Fruit fly (Drosophila melanogaster): ENCODE results near the gene CG17738.

Gene CG17738

DNA sequence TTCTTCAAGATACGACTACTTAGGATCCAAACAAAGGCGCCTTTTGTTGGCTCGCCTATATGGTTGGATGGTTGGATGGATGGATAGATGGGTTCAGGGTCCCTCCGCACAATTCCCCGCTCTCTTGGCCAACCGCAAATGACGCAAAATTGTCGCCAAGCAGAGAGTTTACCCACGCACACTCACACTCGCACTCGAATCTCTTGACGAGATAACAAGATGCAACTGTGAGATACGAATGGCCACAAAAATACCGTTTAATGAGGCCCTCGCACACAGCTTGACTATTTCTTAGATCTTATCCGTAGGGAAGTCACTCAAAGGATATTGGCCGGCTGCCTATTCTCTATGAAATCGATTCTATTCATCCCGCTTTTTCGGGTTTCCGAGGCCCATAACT, 10.9 kb upstream of the CG17738 start:
- TF ChIP-seq D1 (tag; optimal IDR thresholded peaks at IDR 0.05): no peak
- TF ChIP-seq CG14655 (GFP tag; optimal IDR thresholded peaks at IDR 0.05): no peak
- TF ChIP-seq Pif1B (GFP tag; optimal IDR thresholded peaks at IDR 0.05): no peak

DNA sequence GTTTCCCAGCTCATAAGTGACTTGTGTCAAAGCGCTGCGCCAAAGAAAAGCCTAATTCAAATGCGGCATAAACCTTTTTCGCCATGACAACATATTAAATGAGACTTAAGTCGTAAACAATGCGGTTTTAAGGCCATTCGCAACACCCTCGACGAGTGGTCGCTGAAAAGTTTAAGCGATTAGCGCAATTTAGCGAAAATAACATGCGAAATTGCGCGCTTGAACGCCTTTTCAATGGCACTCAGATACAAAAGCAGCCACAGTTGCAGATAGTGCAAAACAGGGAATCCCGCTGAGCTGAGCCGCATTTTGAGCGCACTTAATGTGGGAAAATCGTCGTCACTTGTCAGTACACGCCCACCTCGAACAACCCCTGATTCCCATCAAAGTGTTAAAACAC, 10.0 kb upstream of the CG17738 start, which contains the start of gene CG44038:
Gene CG44038, plus strand, starts transcription at position 301 of the 400 bp plus-strand sequence.
- no peak for TF ChIP-seq Snoo (tag; optimal IDR thresholded peaks at IDR 0.05)
- no peak for TF ChIP-seq CG8301 (tag; optimal IDR thresholded peaks at IDR 0.05)
- TF ChIP-seq CG8159 (tag; optimal IDR thresholded peaks at IDR 0.05): no peak
- TF ChIP-seq CG4496 (GFP tag; IDR thresholded peaks at IDR 0.05): no peak
- no peak for TF ChIP-seq D1 (tag; optimal IDR thresholded peaks at IDR 0.05)

DNA sequence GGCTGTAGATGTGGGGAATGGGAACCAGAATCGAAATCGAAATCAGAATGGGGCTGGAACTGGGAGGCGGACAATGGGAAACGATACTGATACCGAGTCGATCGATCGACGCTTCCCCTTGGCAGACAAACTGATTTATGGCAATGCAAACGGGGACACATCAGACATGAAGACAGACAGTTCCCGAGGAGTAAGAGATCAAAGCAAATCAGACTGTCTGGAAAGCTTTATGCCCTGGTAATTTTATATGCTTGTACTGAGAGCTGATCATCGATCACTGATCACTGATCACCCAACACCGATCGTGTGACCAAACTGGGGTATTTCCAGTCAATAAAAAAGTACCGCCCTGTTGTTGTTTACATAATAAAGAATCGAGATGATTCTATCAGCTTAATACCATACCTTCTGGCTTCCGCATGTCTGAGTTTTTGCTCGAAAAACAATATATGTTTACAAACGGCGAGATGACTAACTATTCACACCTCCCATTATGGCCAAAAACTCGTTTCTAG, 744 bp upstream of the CG17738 start:
- TF ChIP-seq CG8301 (tag; optimal IDR thresholded peaks at IDR 0.05) (no peak), CG8159 (tag; optimal IDR thresholded peaks at IDR 0.05) (no peak), gl (tag; optimal IDR thresholded peaks at IDR 0.05) (no peak), CG32121 (GFP tag; IDR thresholded peaks at IDR 0.05) (no peak), CG17806 (tag; optimal IDR thresholded peaks at IDR 0.05) (no peak), CG12605 (GFP tag; IDR thresholded peaks at IDR 0.05) (no peak), Pif1A (GFP tag; optimal IDR thresholded peaks at IDR 0.05) (no peak), CG4496 (GFP tag; IDR thresholded peaks at IDR 0.05) (no peak), fd96Ca (GFP tag; IDR thresholded peaks at IDR 0.05) (no peak), CG15710 (tag; optimal IDR thresholded peaks at IDR 0.05) (no peak), CG14655 (GFP tag; optimal IDR thresholded peaks at IDR 0.05) (no peak), CG34367 (tag; optimal IDR thresholded peaks at IDR 0.05) (no peak), Ets98B (GFP tag; IDR thresholded peaks at IDR 0.05) (no peak), D1 (tag; optimal IDR thresholded peaks at IDR 0.05) (no peak)

DNA sequence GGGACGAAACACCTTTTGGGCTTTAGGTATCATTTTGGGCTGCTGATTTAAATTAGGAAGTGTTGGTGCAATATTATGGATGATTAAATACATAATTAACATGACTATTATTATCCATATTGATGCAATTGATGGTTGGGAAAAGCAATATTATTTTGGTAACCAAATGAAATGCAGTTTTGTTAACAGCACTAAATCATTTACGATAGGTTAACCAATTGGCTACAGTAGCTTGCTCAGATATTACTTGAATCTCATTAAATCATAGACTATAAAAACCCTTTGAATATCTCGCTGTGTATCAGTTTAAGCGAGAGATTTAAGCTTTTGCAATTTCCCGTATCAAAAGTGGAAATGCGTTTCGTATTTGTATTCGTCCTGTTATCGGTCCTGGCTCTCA, 2.1 kb downstream of the CG17738 start, which contains the start of gene Sfp87B:
Gene Sfp87B, plus strand, starts transcription at position 301 of the 400 bp plus-strand sequence.
- TF ChIP-seq Snoo (tag; optimal IDR thresholded peaks at IDR 0.05) (no peak), CG15710 (tag; optimal IDR thresholded peaks at IDR 0.05) (no peak), CG17806 (tag; optimal IDR thresholded peaks at IDR 0.05) (no peak), Pif1B (GFP tag; optimal IDR thresholded peaks at IDR 0.05) (no peak), CG12605 (GFP tag; IDR thresholded peaks at IDR 0.05) (no peak), CG32121 (GFP tag; IDR thresholded peaks at IDR 0.05) (no peak), CG14655 (GFP tag; optimal IDR thresholded peaks at IDR 0.05) (no peak), CG34367 (tag; optimal IDR thresholded peaks at IDR 0.05) (no peak), fd96Ca (GFP tag; IDR thresholded peaks at IDR 0.05) (no peak), Ets98B (GFP tag; IDR thresholded peaks at IDR 0.05) (no peak), gl (tag; optimal IDR thresholded peaks at IDR 0.05) (no peak), Pif1A (GFP tag; optimal IDR thresholded peaks at IDR 0.05) (no peak), D1 (tag; optimal IDR thresholded peaks at IDR 0.05) (no peak), CG4496 (GFP tag; IDR thresholded peaks at IDR 0.05) (no peak), CG8301 (tag; optimal IDR thresholded peaks at IDR 0.05) (no peak), CG9948 (tag; optimal IDR thresholded peaks at IDR 0.05) (no peak), CG13204 (GFP tag; optimal IDR thresholded peaks at IDR 0.05) (no peak), CG8159 (tag; optimal IDR thresholded peaks at IDR 0.05) (no peak), rn (GFP tag; IDR thresholded peaks at IDR 0.05) (no peak), EcR (GFP tag; optimal IDR thresholded peaks at IDR 0.05) (no peak)

DNA sequence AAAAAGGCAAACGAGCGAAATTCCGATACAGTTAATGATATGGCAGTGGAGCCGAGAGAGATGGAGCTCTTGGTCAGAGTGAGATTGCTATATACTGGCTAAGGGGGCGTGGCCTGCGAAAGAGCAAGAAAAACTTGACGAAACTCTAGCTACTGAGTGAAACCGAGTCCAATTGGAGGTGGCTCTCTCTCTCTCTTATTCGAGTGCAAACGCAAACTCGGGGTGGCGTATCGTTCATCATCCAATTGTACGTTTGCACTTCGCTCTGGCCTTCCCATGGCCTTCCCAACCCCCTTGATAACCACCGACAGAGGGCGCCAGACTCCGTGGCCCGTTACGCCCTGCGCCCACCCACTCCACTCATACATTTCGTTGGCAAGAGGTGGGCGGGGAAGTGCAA, 8.3 kb downstream of the CG17738 start:
- TF ChIP-seq CG13204 (GFP tag; optimal IDR thresholded peaks at IDR 0.05): peak; percentile 3
- TF ChIP-seq EcR (GFP tag; optimal IDR thresholded peaks at IDR 0.05): peak; percentile 20
- no peak for TF ChIP-seq CG17806 (tag; optimal IDR thresholded peaks at IDR 0.05)

DNA sequence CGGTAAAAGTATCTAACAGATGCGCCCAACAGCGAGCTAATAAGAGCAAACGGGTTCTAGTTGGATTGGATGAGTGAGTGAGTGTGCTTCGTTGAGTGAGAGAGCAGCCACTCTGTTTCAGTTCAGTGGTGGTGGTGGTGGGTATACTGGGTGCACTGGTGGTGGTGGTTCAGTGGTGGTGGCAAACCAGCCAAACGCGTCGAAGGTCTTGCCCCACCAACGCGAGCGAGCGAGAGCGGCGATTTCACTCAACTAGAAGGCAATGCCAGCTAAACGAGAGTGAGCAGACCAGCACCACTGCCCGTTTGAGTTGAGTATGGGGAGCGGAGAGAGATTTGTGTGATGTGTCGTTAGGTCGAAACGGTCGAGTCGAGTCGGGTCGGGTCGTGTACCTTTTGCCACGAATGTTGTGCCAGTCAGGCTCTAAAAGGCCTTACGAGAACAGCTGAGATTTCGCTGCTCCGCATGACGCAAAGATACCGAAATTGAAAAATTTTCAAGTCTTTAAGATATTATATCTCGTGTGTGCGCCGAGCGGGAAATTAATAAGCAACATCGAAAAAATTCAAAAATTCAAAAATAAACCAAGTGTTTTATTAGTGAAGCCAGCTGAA, 10.1 kb downstream of the CG17738 start:
- TF ChIP-seq Ets98B (GFP tag; IDR thresholded peaks at IDR 0.05) (peak; percentile 25; the same call in 1 of the 2 replicates), CG32121 (GFP tag; IDR thresholded peaks at IDR 0.05) (peak; percentile 61), EcR (GFP tag; optimal IDR thresholded peaks at IDR 0.05) (peak; percentile 92), Snoo (tag; optimal IDR thresholded peaks at IDR 0.05) (no peak), CG17806 (tag; optimal IDR thresholded peaks at IDR 0.05) (no peak), CG10348 (GFP tag; IDR thresholded peaks at IDR 0.05) (no peak), CG12605 (GFP tag; IDR thresholded peaks at IDR 0.05) (peak; percentile 47; the same call in 1 of the 2 replicates), CG13204 (GFP tag; optimal IDR thresholded peaks at IDR 0.05) (peak; percentile 42)

DNA sequence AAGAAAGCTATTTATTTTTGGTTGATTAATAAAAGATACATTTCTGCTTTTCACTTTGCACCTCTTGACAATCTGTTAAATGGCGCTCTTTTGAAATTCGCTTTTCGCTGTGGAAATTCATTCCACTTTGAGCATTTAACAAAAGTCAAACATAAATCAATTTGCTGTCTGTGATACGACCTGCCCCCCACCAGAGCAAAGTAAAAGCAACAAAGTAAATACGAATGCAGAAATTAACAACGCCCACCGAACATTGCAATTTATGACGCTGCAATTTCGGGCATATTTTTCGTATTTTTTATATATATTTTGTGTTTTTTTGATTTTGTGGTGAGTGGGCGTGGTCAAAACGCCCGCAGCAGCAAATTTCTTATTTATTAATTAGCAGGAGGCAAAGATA, 14.9 kb downstream of the CG17738 start:
- TF ChIP-seq CG15710 (tag; optimal IDR thresholded peaks at IDR 0.05) (no peak), CG12605 (GFP tag; IDR thresholded peaks at IDR 0.05) (no peak), Ets98B (GFP tag; IDR thresholded peaks at IDR 0.05) (no peak), CG32121 (GFP tag; IDR thresholded peaks at IDR 0.05) (no peak), D1 (tag; optimal IDR thresholded peaks at IDR 0.05) (no peak), CG17806 (tag; optimal IDR thresholded peaks at IDR 0.05) (no peak), rn (GFP tag; IDR thresholded peaks at IDR 0.05) (no peak), CG8159 (tag; optimal IDR thresholded peaks at IDR 0.05) (no peak), gl (tag; optimal IDR thresholded peaks at IDR 0.05) (no peak), fd96Ca (GFP tag; IDR thresholded peaks at IDR 0.05) (no peak), Pif1B (GFP tag; optimal IDR thresholded peaks at IDR 0.05) (no peak), CG4496 (GFP tag; IDR thresholded peaks at IDR 0.05) (no peak)
